Worm (Caenorhabditis elegans) whole organism, L3 larva: ENCODE data around the gene Y55F3C.17.

ENCODE experiments used
- ZK546.5 ChIP-seq: sonication (generic microtip); optimal IDR thresholded peaks from 2 replicates; lab custom pipeline; 2017; ENCODE audit warnings: missing biosample characterization, missing genetic modification characterization
- aly-2 ChIP-seq: fragments of 150-350 bp; optimal IDR thresholded peaks from 2 replicates; lab custom pipeline; 2014; ENCODE audit warnings: missing biosample characterization, missing genetic modification characterization
- ama-1 ChIP-seq: fragments of 150-350 bp; optimal IDR thresholded peaks from 2 replicates; lab custom pipeline; 2018
- ceh-16 ChIP-seq: sonication (generic microtip); optimal IDR thresholded peaks from 2 replicates; lab custom pipeline; 2017; ENCODE audit warnings: missing biosample characterization, missing genetic modification characterization
- ceh-28 ChIP-seq: fragments of 150-350 bp; optimal IDR thresholded peaks from 2 replicates; lab custom pipeline; 2014; ENCODE audit warnings: missing biosample characterization, missing genetic modification reagents, missing genetic modification characterization
- ceh-9 ChIP-seq: sonication (generic microtip); optimal IDR thresholded peaks from 2 replicates; lab custom pipeline; 2018; ENCODE audit warnings: missing biosample characterization, missing genetic modification characterization
- daf-12 ChIP-seq: fragments of 150-350 bp; optimal IDR thresholded peaks from 2 replicates; lab custom pipeline; 2014; ENCODE audit warnings: missing biosample characterization, missing genetic modification reagents, missing genetic modification characterization
- egl-27 ChIP-seq: sonication (generic microtip); optimal IDR thresholded peaks from 4 replicates; lab custom pipeline; 2017; ENCODE audit warnings: missing biosample characterization, missing genetic modification reagents, missing genetic modification characterization
- egl-5 ChIP-seq: fragments of 150-350 bp; optimal IDR thresholded peaks from 2 replicates; lab custom pipeline; 2017; ENCODE audit warnings: missing biosample characterization, missing genetic modification reagents, missing genetic modification characterization, inconsistent platforms
- elt-1 ChIP-seq: fragments of 150-350 bp; optimal IDR thresholded peaks from 2 replicates; lab custom pipeline; 2014; ENCODE audit warnings: missing biosample characterization, missing genetic modification characterization
- elt-2 ChIP-seq: sonication (generic microtip); optimal IDR thresholded peaks from 2 replicates; lab custom pipeline; 2016; ENCODE audit warnings: missing genetic modification reagents, mild to moderate bottlenecking, missing genetic modification characterization, missing compliant biosample characterization
- elt-3 ChIP-seq, 3 experiments: fragments of 150-350 bp in 1 of 3; sonication (generic microtip) in 2 of 3; optimal IDR thresholded peaks; 2 replicates in 2 of 3; 4 replicates in 1 of 3; lab custom pipeline; 2014 to 2017; ENCODE audit warnings: missing biosample characterization in 3 of 3, missing genetic modification characterization in 3 of 3
- eor-1 ChIP-seq, 2 experiments: fragments of 150-350 bp; optimal IDR thresholded peaks; 2 replicates each; lab custom pipeline; 2014 to 2018; ENCODE audit warnings: missing biosample characterization in 2 of 2, missing genetic modification characterization in 2 of 2
- lin-39 ChIP-seq: fragments of 150-350 bp; optimal IDR thresholded peaks from 2 replicates; lab custom pipeline; 2018; ENCODE audit warnings: missing biosample characterization, missing genetic modification reagents, missing genetic modification characterization
- mdl-1 ChIP-seq: fragments of 150-350 bp; optimal IDR thresholded peaks from 2 replicates; lab custom pipeline; 2014; ENCODE audit warnings: missing biosample characterization, missing genetic modification characterization
- mml-1 ChIP-seq: fragments of 150-350 bp; sonication (generic microtip); optimal IDR thresholded peaks from 3 replicates; lab custom pipeline; 2014; ENCODE audit warnings: missing biosample characterization, missing genetic modification characterization
- nfya-1 ChIP-seq: sonication (generic microtip); optimal IDR thresholded peaks from 2 replicates; lab custom pipeline; 2017; ENCODE audit warnings: missing genetic modification characterization, mild to moderate bottlenecking, missing compliant biosample characterization, antibody characterized with exemption, moderate library complexity; ENCODE audit not compliant: insufficient read depth
- nhr-11 ChIP-seq: fragments of 150-350 bp; optimal IDR thresholded peaks from 2 replicates; lab custom pipeline; 2014; ENCODE audit warnings: missing biosample characterization, missing genetic modification characterization
- nhr-12 ChIP-seq: fragments of 150-350 bp; optimal IDR thresholded peaks from 2 replicates; lab custom pipeline; 2014; ENCODE audit warnings: missing biosample characterization, missing genetic modification characterization
- nhr-23 ChIP-seq: fragments of 150-350 bp; optimal IDR thresholded peaks from 2 replicates; lab custom pipeline; 2014; ENCODE audit warnings: missing biosample characterization, missing genetic modification reagents, missing genetic modification characterization
- nhr-237 ChIP-seq: fragments of 150-350 bp; optimal IDR thresholded peaks from 2 replicates; lab custom pipeline; 2014; ENCODE audit warnings: missing biosample characterization, missing genetic modification characterization
- nhr-25 ChIP-seq: sonication (generic microtip); optimal IDR thresholded peaks from 2 replicates; lab custom pipeline; 2017; ENCODE audit warnings: missing biosample characterization, missing genetic modification characterization
- nhr-43 ChIP-seq: sonication (generic microtip); optimal IDR thresholded peaks from 2 replicates; lab custom pipeline; 2016; ENCODE audit warnings: mild to moderate bottlenecking, missing genetic modification characterization, missing compliant biosample characterization; ENCODE audit not compliant: poor library complexity, severe bottlenecking
- nhr-67 ChIP-seq: fragments of 150-350 bp; optimal IDR thresholded peaks from 2 replicates; lab custom pipeline; 2014; ENCODE audit warnings: missing biosample characterization, missing genetic modification characterization
- nhr-76 ChIP-seq: fragments of 150-350 bp; sonication (generic microtip); optimal IDR thresholded peaks from 5 replicates; lab custom pipeline; 2014; ENCODE audit warnings: missing biosample characterization, missing genetic modification characterization
- nhr-77 ChIP-seq: fragments of 150-350 bp; optimal IDR thresholded peaks from 2 replicates; lab custom pipeline; 2014; ENCODE audit warnings: missing biosample characterization, missing genetic modification characterization
- pha-4 ChIP-seq: fragments of 150-350 bp; optimal IDR thresholded peaks from 2 replicates; lab custom pipeline; 2014; ENCODE audit warnings: missing biosample characterization, missing genetic modification reagents, missing genetic modification characterization
- pqm-1 ChIP-seq: fragments of 150-350 bp; optimal IDR thresholded peaks from 2 replicates; lab custom pipeline; 2017; ENCODE audit warnings: missing biosample characterization, missing genetic modification characterization, inconsistent platforms
- sea-2 ChIP-seq: fragments of 150-350 bp; sonication (generic microtip); optimal IDR thresholded peaks from 4 replicates; lab custom pipeline; 2014; ENCODE audit warnings: missing biosample characterization, missing genetic modification reagents, missing genetic modification characterization
- skn-1 ChIP-seq: fragments of 150-350 bp; optimal IDR thresholded peaks from 2 replicates; lab custom pipeline; 2014; ENCODE audit warnings: missing biosample characterization, missing genetic modification characterization
- unc-39 ChIP-seq: sonication (generic microtip); optimal IDR thresholded peaks from 4 replicates; lab custom pipeline; 2017; ENCODE audit warnings: missing biosample characterization, missing genetic modification characterization
- unc-62 ChIP-seq: fragments of 150-350 bp; sonication (generic microtip); optimal IDR thresholded peaks from 4 replicates; lab custom pipeline; 2014; ENCODE audit warnings: missing biosample characterization, missing genetic modification reagents, missing genetic modification characterization
- zag-1 ChIP-seq: fragments of 150-350 bp; optimal IDR thresholded peaks from 2 replicates; lab custom pipeline; 2014; ENCODE audit warnings: missing biosample characterization, missing genetic modification characterization

Gene Y55F3C.17

ce11 chrIV:653138-653848, 44.9 kb downstream of the Y55F3C.17 start, which contains the start of gene K11H12.1:
Gene K11H12.1, minus strand, starts transcription at chrIV:653421.
- TF ChIP-seq ZK546.5 (tag; lab: Kevin White, UChicago) (no peak), nhr-43 (tag; lab: Kevin White, UChicago) (peak; percentile 28)

- TF ChIP-seq nhr-77, result no peak
- no peak for TF ChIP-seq nhr-11
- TF ChIP-seq nhr-25 (tag; lab: Kevin White, UChicago), result no peak
- no peak for TF ChIP-seq nhr-76 (tag; lab: Kevin White, UChicago)
- TF ChIP-seq unc-62 (GFP tag; lab: Kevin White, UChicago), result no peak
- TF ChIP-seq zag-1 (tag; lab: Kevin White, UChicago), result no peak
- TF ChIP-seq ceh-16 (tag; lab: Kevin White, UChicago), result no peak
- no peak for TF ChIP-seq nfya-1 (tag; lab: Kevin White, UChicago)
- no peak for TF ChIP-seq daf-12 (tag; lab: Kevin White, UChicago)
- no peak for TF ChIP-seq nhr-237
- no peak for TF ChIP-seq mml-1
- no peak for TF ChIP-seq egl-5 (tag; lab: Kevin White, UChicago)
Observed at ce11 chrIV:649365-649764, 48.8 kb downstream of the Y55F3C.17 start, which contains the start of gene K11H12.9. Gene K11H12.9, plus strand, starts transcription at chrIV:649665.

- TF ChIP-seq aly-2 (tag; lab: Kevin White, UChicago), result no peak
- no peak for TF ChIP-seq zag-1 (tag; lab: Kevin White, UChicago)
- no peak for TF ChIP-seq ceh-16 (tag; lab: Kevin White, UChicago)
- no peak for TF ChIP-seq eor-1 (tag; optimal IDR thresholded peaks at IDR 0.05; lab: Kevin White, UChicago)
- no peak for TF ChIP-seq nhr-237
- TF ChIP-seq elt-2 (tag; lab: Kevin White, UChicago), result no peak
- no peak for TF ChIP-seq nhr-23 (tag; lab: Kevin White, UChicago)
- no peak for TF ChIP-seq egl-5 (tag; lab: Kevin White, UChicago)
- TF ChIP-seq sea-2 (GFP tag; lab: Kevin White, UChicago), result no peak
- TF ChIP-seq mdl-1 (tag; lab: Kevin White, UChicago), result no peak
Observed at ce11 chrIV:648362-648761, 49.8 kb downstream of the Y55F3C.17 start.

ce11 chrIV:643481-643880, 54.7 kb downstream of the Y55F3C.17 start:
- TF ChIP-seq elt-3 (tag; optimal IDR thresholded peaks at IDR 0.05; lab: Kevin White, UChicago) (no peak), elt-1 (tag; lab: Kevin White, UChicago) (no peak), pha-4 (no peak), lin-39 (tag; lab: Kevin White, UChicago) (no peak), nhr-76 (tag; lab: Kevin White, UChicago) (no peak), ama-1 (lab: Kevin White, UChicago) (no peak), egl-27 (tag; lab: Kevin White, UChicago) (no peak), ceh-16 (tag; lab: Kevin White, UChicago) (no peak), ceh-28 (no peak), nhr-25 (tag; lab: Kevin White, UChicago) (no peak), nhr-43 (tag; lab: Kevin White, UChicago) (no peak), nhr-77 (no peak), eor-1 (tag; optimal IDR thresholded peaks at IDR 0.05; lab: Kevin White, UChicago) (no peak), nhr-237 (no peak), ceh-9 (tag; lab: Kevin White, UChicago) (no peak), pqm-1 (no peak), skn-1 (tag; lab: Kevin White, UChicago) (no peak), nfya-1 (tag; lab: Kevin White, UChicago) (no peak), nhr-67 (tag; lab: Kevin White, UChicago) (no peak)
- TF ChIP-seq, all 47 proteins: peak for 0

ce11 chrIV:639167-639566, 59.0 kb downstream of the Y55F3C.17 start:
- TF ChIP-seq egl-27 (tag; lab: Kevin White, UChicago), result no peak
- TF ChIP-seq mml-1, result no peak
- TF ChIP-seq nhr-12 (tag; lab: Kevin White, UChicago), result no peak
- TF ChIP-seq ceh-16 (tag; lab: Kevin White, UChicago), result no peak
- no peak for TF ChIP-seq pqm-1
- TF ChIP-seq ceh-28, result no peak
- no peak for TF ChIP-seq unc-39 (tag; lab: Kevin White, UChicago)
